Worm (Caenorhabditis elegans) whole organism, L1 larva: ENCODE data around the gene cdc-73.

Experiments used
- C04F5.9 ChIP-seq: sonication (generic microtip); optimal IDR thresholded peaks from 2 replicates; lab custom pipeline; 2016; ENCODE audit warnings: missing genetic modification characterization, missing compliant biosample characterization
- C16A3.4 ChIP-seq: fragments of 150-350 bp; optimal IDR thresholded peaks from 2 replicates; lab custom pipeline; 2014; ENCODE audit warnings: missing biosample characterization, missing genetic modification characterization
- F16B12.6 ChIP-seq: fragments of 150-350 bp; optimal IDR thresholded peaks from 2 replicates; lab custom pipeline; 2014; ENCODE audit warnings: missing biosample characterization, missing genetic modification characterization
- Y116A8C.19 ChIP-seq: sonication (generic microtip); optimal IDR thresholded peaks from 2 replicates; lab custom pipeline; 2016; ENCODE audit warnings: missing compliant biosample characterization, missing genetic modification characterization, borderline replicate concordance
- aha-1 ChIP-seq: fragments of 150-350 bp; optimal IDR thresholded peaks from 2 replicates; lab custom pipeline; 2014; ENCODE audit warnings: missing biosample characterization, missing genetic modification characterization
- aly-2 ChIP-seq: fragments of 150-350 bp; optimal IDR thresholded peaks from 2 replicates; lab custom pipeline; 2014; ENCODE audit warnings: missing biosample characterization, missing genetic modification characterization
- ceh-63 ChIP-seq: fragments of 200-800 bp; sonication (Bioruptor generic); optimal IDR thresholded peaks from 2 replicates; lab custom pipeline; 2018; ENCODE audit warnings: mild to moderate bottlenecking, missing genetic modification characterization, missing compliant biosample characterization
- ceh-82 ChIP-seq, 3 experiments: fragments of 150-350 bp in 1 of 3; sonication (generic microtip) in 2 of 3; optimal IDR thresholded peaks; 2 replicates each; lab custom pipeline; 2014 to 2017; ENCODE audit warnings: missing biosample characterization in 3 of 3, missing genetic modification characterization in 3 of 3
- ceh-90 ChIP-seq: sonication (generic microtip); optimal IDR thresholded peaks from 2 replicates; lab custom pipeline; 2016; ENCODE audit warnings: missing genetic modification characterization, missing compliant biosample characterization
- ces-1 ChIP-seq: fragments of 150-350 bp; optimal IDR thresholded peaks from 2 replicates; lab custom pipeline; 2014; ENCODE audit warnings: missing biosample characterization, missing genetic modification reagents, missing genetic modification characterization
- dpl-1 ChIP-seq, 3 experiments: fragments of 150-350 bp in 2 of 3; sonication (generic microtip) in 1 of 3; optimal IDR thresholded peaks; 2 replicates each; lab custom pipeline; 2014 to 2017; ENCODE audit warnings: missing biosample characterization in 3 of 3, missing genetic modification characterization in 3 of 3, missing genetic modification reagents in 3 of 3
- dsc-1 ChIP-seq: sonication (generic microtip); optimal IDR thresholded peaks from 2 replicates; lab custom pipeline; 2016; ENCODE audit warnings: mild to moderate bottlenecking, missing genetic modification characterization, missing compliant biosample characterization
- elt-3 ChIP-seq, 6 experiments: fragments of 150-350 bp in 1 of 6; sonication (generic microtip); optimal IDR thresholded peaks; 2 replicates each; lab custom pipeline; 2017 to 2018; ENCODE audit warnings: missing biosample characterization in 6 of 6, missing genetic modification characterization in 6 of 6, inconsistent platforms in 1 of 6
- ets-5 ChIP-seq: fragments of 200-800 bp; sonication (Bioruptor generic); IDR thresholded peaks from 2 replicates; pipeline ENCODE4 v1.3.6; 2022; ENCODE audit warnings: missing genetic modification characterization, missing compliant biosample characterization
- fkh-10 ChIP-seq: sonication (generic microtip); optimal IDR thresholded peaks from 2 replicates; lab custom pipeline; 2017; ENCODE audit warnings: missing biosample characterization, missing genetic modification reagents, missing genetic modification characterization
- hlh-17 ChIP-seq: fragments of 200-800 bp; sonication (Bioruptor generic); optimal IDR thresholded peaks from 2 replicates; lab custom pipeline; 2018; ENCODE audit warnings: missing genetic modification characterization, mild to moderate bottlenecking, missing compliant biosample characterization, moderate library complexity, borderline replicate concordance
- hlh-4 ChIP-seq: sonication (generic microtip); optimal IDR thresholded peaks from 2 replicates; lab custom pipeline; 2016; ENCODE audit warnings: mild to moderate bottlenecking, missing genetic modification characterization, missing compliant biosample characterization
- irx-1 ChIP-seq: sonication (generic microtip); optimal IDR thresholded peaks from 2 replicates; lab custom pipeline; 2016; ENCODE audit warnings: missing genetic modification characterization, missing compliant biosample characterization
- isw-1 ChIP-seq: fragments of 200-800 bp; sonication (Bioruptor generic); IDR thresholded peaks from 2 replicates; pipeline ENCODE4 v1.3.6; 2022; ENCODE audit warnings: missing genetic modification characterization, missing compliant biosample characterization
- jun-1 ChIP-seq: fragments of 150-350 bp; optimal IDR thresholded peaks from 2 replicates; lab custom pipeline; 2014; ENCODE audit warnings: missing biosample characterization, missing genetic modification reagents, missing genetic modification characterization
- lin-13 ChIP-seq: fragments of 150-350 bp; optimal IDR thresholded peaks from 2 replicates; lab custom pipeline; 2014; ENCODE audit warnings: missing biosample characterization, missing genetic modification reagents, missing genetic modification characterization
- lin-39 ChIP-seq: fragments of 150-350 bp; optimal IDR thresholded peaks from 2 replicates; lab custom pipeline; 2014; ENCODE audit warnings: missing biosample characterization, missing genetic modification reagents, missing genetic modification characterization
- lir-3 ChIP-seq: sonication (generic microtip); optimal IDR thresholded peaks from 2 replicates; lab custom pipeline; 2016; ENCODE audit warnings: mild to moderate bottlenecking, missing genetic modification characterization, moderate library complexity, missing compliant biosample characterization; ENCODE audit not compliant: poor library complexity
- lsy-2 ChIP-seq, 2 experiments: fragments of 150-350 bp; optimal IDR thresholded peaks; 2 replicates each; lab custom pipeline; 2014; ENCODE audit warnings: missing biosample characterization in 2 of 2, missing genetic modification characterization in 2 of 2
- mab-9 ChIP-seq: fragments of 200-800 bp; sonication (Bioruptor generic); IDR thresholded peaks from 2 replicates; pipeline ENCODE4 v1.3.6; 2022; ENCODE audit warnings: missing genetic modification reagents, missing genetic modification characterization, missing compliant biosample characterization
- mdl-1 ChIP-seq, 2 experiments: fragments of 150-350 bp; optimal IDR thresholded peaks; 2 replicates each; lab custom pipeline; 2014 to 2017; ENCODE audit warnings: missing biosample characterization in 2 of 2, missing genetic modification characterization in 2 of 2, inconsistent platforms in 1 of 2
- mep-1 ChIP-seq: fragments of 150-350 bp; optimal IDR thresholded peaks from 2 replicates; lab custom pipeline; 2014; ENCODE audit warnings: missing biosample characterization, missing genetic modification characterization
- nhr-11 ChIP-seq: fragments of 150-350 bp; optimal IDR thresholded peaks from 2 replicates; lab custom pipeline; 2014; ENCODE audit warnings: missing biosample characterization, missing genetic modification characterization
- nhr-19 ChIP-seq: fragments of 200-800 bp; sonication (Bioruptor generic); conservative IDR thresholded peaks from 2 replicates; pipeline ENCODE4 v1.3.6; 2022; ENCODE audit warnings: missing genetic modification characterization, missing compliant biosample characterization
- nhr-237 ChIP-seq: fragments of 150-350 bp; optimal IDR thresholded peaks from 2 replicates; lab custom pipeline; 2014; ENCODE audit warnings: missing biosample characterization, missing genetic modification characterization
- nhr-28 ChIP-seq: fragments of 150-350 bp; optimal IDR thresholded peaks from 2 replicates; lab custom pipeline; 2014; ENCODE audit warnings: missing biosample characterization, missing genetic modification characterization
- nhr-47 ChIP-seq: sonication (generic microtip); optimal IDR thresholded peaks from 2 replicates; lab custom pipeline; 2016; ENCODE audit warnings: mild to moderate bottlenecking, missing genetic modification characterization, moderate library complexity, missing compliant biosample characterization
- nhr-76 ChIP-seq: sonication (generic microtip); optimal IDR thresholded peaks from 2 replicates; lab custom pipeline; 2017; ENCODE audit warnings: missing biosample characterization, missing genetic modification characterization
- nhr-77 ChIP-seq: fragments of 150-350 bp; optimal IDR thresholded peaks from 2 replicates; lab custom pipeline; 2014; ENCODE audit warnings: missing biosample characterization, missing genetic modification characterization
- nhr-84 ChIP-seq: sonication (generic microtip); optimal IDR thresholded peaks from 2 replicates; lab custom pipeline; 2017; ENCODE audit warnings: missing biosample characterization, missing genetic modification characterization
- nhr-85 ChIP-seq: sonication (generic microtip); peaks from one replicate; lab custom pipeline; 2016; ENCODE audit warnings: missing genetic modification characterization, inconsistent platforms, missing compliant biosample characterization
- nhr-90 ChIP-seq: sonication (generic microtip); optimal IDR thresholded peaks from 2 replicates; lab custom pipeline; 2016; ENCODE audit warnings: mild to moderate bottlenecking, missing genetic modification characterization, missing compliant biosample characterization; ENCODE audit not compliant: poor library complexity
- pax-3 ChIP-seq: fragments of 200-800 bp; sonication (Bioruptor generic); optimal IDR thresholded peaks from 2 replicates; lab custom pipeline; 2018; ENCODE audit warnings: mild to moderate bottlenecking, missing genetic modification characterization, moderate library complexity, missing compliant biosample characterization
- pqm-1 ChIP-seq: sonication (generic microtip); optimal IDR thresholded peaks from 3 replicates; lab custom pipeline; 2017; ENCODE audit warnings: missing biosample characterization, missing genetic modification characterization
- rnt-1 ChIP-seq: sonication (generic microtip); optimal IDR thresholded peaks from 2 replicates; lab custom pipeline; 2016; ENCODE audit warnings: mild to moderate bottlenecking, missing genetic modification characterization, moderate library complexity, missing compliant biosample characterization
- skn-1 ChIP-seq: fragments of 150-350 bp; optimal IDR thresholded peaks from 2 replicates; lab custom pipeline; 2014; ENCODE audit warnings: missing biosample characterization, missing genetic modification characterization
- snpc-4 ChIP-seq: fragments of 150-350 bp; optimal IDR thresholded peaks from 2 replicates; lab custom pipeline; 2014; ENCODE audit warnings: missing biosample characterization, missing genetic modification characterization
- snu-23 ChIP-seq: sonication (generic microtip); optimal IDR thresholded peaks from 2 replicates; lab custom pipeline; 2016; ENCODE audit warnings: missing genetic modification characterization, missing compliant biosample characterization
- sox-4 ChIP-seq: sonication (generic microtip); optimal IDR thresholded peaks from 2 replicates; lab custom pipeline; 2016; ENCODE audit warnings: missing genetic modification characterization, missing compliant biosample characterization
- sup-37 ChIP-seq: fragments of 200-800 bp; sonication (Bioruptor generic); optimal IDR thresholded peaks from 2 replicates; lab custom pipeline; 2018; ENCODE audit warnings: mild to moderate bottlenecking, missing genetic modification characterization, missing compliant biosample characterization
- swsn-7 ChIP-seq: sonication (generic microtip); optimal IDR thresholded peaks from 2 replicates; lab custom pipeline; 2016; ENCODE audit warnings: missing genetic modification characterization, missing compliant biosample characterization
- unc-130 ChIP-seq: fragments of 150-350 bp; optimal IDR thresholded peaks from 2 replicates; lab custom pipeline; 2017; ENCODE audit warnings: missing biosample characterization, missing genetic modification characterization, inconsistent platforms
- unc-30 ChIP-seq: sonication (generic microtip); optimal IDR thresholded peaks from 2 replicates; lab custom pipeline; 2017; ENCODE audit warnings: missing biosample characterization, missing genetic modification characterization
- unc-86 ChIP-seq: sonication (generic microtip); optimal IDR thresholded peaks from 2 replicates; lab custom pipeline; 2016; ENCODE audit warnings: missing genetic modification characterization, missing compliant biosample characterization
- xbp-1 ChIP-seq: sonication (generic microtip); optimal IDR thresholded peaks from 2 replicates; lab custom pipeline; 2016; ENCODE audit warnings: missing genetic modification characterization, missing compliant biosample characterization
- ztf-11 ChIP-seq, 2 experiments: sonication (generic microtip); optimal IDR thresholded peaks; 2 replicates each; lab custom pipeline; 2016 to 2017; ENCODE audit warnings: missing genetic modification characterization in 2 of 2, missing biosample characterization in 1 of 2, missing compliant biosample characterization in 1 of 2
- ztf-4 ChIP-seq: fragments of 150-350 bp; optimal IDR thresholded peaks from 2 replicates; lab custom pipeline; 2014; ENCODE audit warnings: missing biosample characterization, missing genetic modification characterization

Gene cdc-73

DNA sequence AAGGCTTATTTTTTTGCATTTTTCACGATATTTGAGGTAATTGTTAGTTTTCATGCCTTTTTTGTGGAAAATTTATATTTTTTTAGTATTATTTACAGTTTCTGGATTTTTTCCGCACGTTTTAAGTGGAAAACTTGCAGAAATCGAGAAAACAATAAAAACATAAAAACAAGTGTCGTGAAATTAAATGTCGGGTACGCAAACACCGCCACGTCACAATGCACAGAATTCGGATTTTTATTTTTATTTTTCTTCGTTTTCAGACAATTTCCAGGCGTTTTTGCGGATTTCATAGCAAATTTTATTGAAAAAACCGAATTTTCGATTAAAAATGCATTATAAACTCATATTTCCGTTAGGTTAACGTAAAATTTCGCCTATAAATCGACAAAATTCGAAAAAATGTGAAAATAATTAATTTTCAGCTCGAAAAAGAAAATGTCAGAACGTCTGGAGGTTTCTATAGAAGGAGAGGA, 43.5 kb downstream of the cdc-73 start, which contains the start of gene C35B1.2 (continued):
- TF ChIP-seq Y116A8C.19, result no peak
- peak; percentile 86 for TF ChIP-seq F16B12.6 (tag; lab: Kevin White, UChicago)

DNA sequence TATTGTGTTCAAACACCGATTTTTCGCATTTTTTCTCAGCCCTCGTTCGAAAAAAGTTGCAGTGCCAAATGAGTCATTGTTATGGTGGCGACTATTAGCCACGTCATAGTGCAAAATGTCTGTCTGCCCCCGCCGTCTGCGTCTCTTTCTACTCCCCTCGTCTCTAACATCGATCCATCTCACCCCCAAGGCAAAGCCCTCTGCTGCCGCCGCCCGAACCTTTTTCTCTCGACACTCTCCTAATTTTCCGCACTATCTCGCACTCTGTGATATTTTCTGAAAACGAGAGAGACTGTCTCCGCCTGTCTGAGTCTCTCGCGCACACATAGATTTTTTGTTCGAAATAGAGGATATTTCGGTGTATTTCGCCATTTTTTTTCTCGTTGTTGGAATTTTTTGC, 50.7 kb downstream of the cdc-73 start:
- TF ChIP-seq ztf-4 (tag; lab: Kevin White, UChicago) (peak; percentile 70), nhr-85 (tag; lab: Kevin White, UChicago) (peak; percentile 90), sox-4 (tag; lab: Kevin White, UChicago) (no peak), pax-3 (tag; lab: Kevin White, UChicago) (peak; percentile 53), fkh-10 (no peak), unc-86 (peak; percentile 80), nhr-28 (no peak), ces-1 (GFP tag; lab: Kevin White, UChicago) (no peak), nhr-84 (tag; lab: Kevin White, UChicago) (no peak), nhr-19 (peak; percentile 77), jun-1 (tag; lab: Kevin White, UChicago) (peak; percentile 76), nhr-237 (tag; lab: Kevin White, UChicago) (peak; percentile 1), nhr-47 (tag; lab: Kevin White, UChicago) (peak; percentile 87), pqm-1 (no peak), snpc-4 (tag; lab: Kevin White, UChicago) (peak; percentile 42), skn-1 (tag; lab: Kevin White, UChicago) (peak; percentile 76), sup-37 (GFP tag; lab: Kevin White, UChicago) (no peak), C04F5.9 (tag; lab: Kevin White, UChicago) (peak; percentile 17), ceh-82 (tag; optimal IDR thresholded peaks at IDR 0.05; lab: Kevin White, UChicago) (peak; percentile 39 to 69 (median 67)), hlh-17 (GFP tag; lab: Kevin White, UChicago) (no peak), aly-2 (tag; lab: Kevin White, UChicago) (peak; percentile 19), isw-1 (GFP tag; lab: Robert Waterston, UW) (peak; percentile 71), dpl-1 (GFP tag; optimal IDR thresholded peaks at IDR 0.05; lab: Kevin White, UChicago) (peak; percentile 21 to 58 (median 55)), swsn-7 (peak; percentile 88), snu-23 (GFP tag; lab: Kevin White, UChicago) (peak; percentile 91), lir-3 (tag; lab: Kevin White, UChicago) (no peak), ztf-11 (tag; optimal IDR thresholded peaks at IDR 0.05; lab: Kevin White, UChicago) (peak in 1 of 2 experiments; percentile 45), elt-3 (tag; optimal IDR thresholded peaks at IDR 0.05; lab: Kevin White, UChicago) (peak in 2 of 6 experiments; percentile 19 to 36), nhr-77 (peak; percentile 3), xbp-1 (tag; lab: Kevin White, UChicago) (peak; percentile 81), mab-9 (GFP tag; lab: Robert Waterston, UW) (peak; percentile 56; the same call in 1 of the 2 replicates), hlh-4 (tag; lab: Kevin White, UChicago) (no peak), irx-1 (tag; lab: Kevin White, UChicago) (peak; percentile 38), dsc-1 (peak; percentile 70), ceh-63 (GFP tag; lab: Kevin White, UChicago) (no peak), lin-39 (tag; lab: Kevin White, UChicago) (peak; percentile 53), nhr-76 (tag; lab: Kevin White, UChicago) (no peak), mep-1 (tag; lab: Kevin White, UChicago) (peak; percentile 67), ets-5 (no peak), lin-13 (GFP tag; lab: Kevin White, UChicago) (peak; percentile 32), C16A3.4 (tag; lab: Kevin White, UChicago) (peak; percentile 11), unc-30 (tag; lab: Kevin White, UChicago) (no peak), ceh-90 (tag; lab: Kevin White, UChicago) (no peak), unc-130 (no peak), rnt-1 (peak; percentile 80), lsy-2 (tag; optimal IDR thresholded peaks at IDR 0.05; lab: Kevin White, UChicago) (peak; percentile 75 to 77), aha-1 (tag; lab: Kevin White, UChicago) (no peak), nhr-90 (tag; lab: Kevin White, UChicago) (peak; percentile 68), mdl-1 (tag; optimal IDR thresholded peaks at IDR 0.05; lab: Kevin White, UChicago) (peak in 1 of 2 experiments; percentile 45), nhr-11 (tag; lab: Kevin White, UChicago) (peak; percentile 40)
